Worm (Caenorhabditis elegans): ENCODE data around the gene asp-8.

DNA sequence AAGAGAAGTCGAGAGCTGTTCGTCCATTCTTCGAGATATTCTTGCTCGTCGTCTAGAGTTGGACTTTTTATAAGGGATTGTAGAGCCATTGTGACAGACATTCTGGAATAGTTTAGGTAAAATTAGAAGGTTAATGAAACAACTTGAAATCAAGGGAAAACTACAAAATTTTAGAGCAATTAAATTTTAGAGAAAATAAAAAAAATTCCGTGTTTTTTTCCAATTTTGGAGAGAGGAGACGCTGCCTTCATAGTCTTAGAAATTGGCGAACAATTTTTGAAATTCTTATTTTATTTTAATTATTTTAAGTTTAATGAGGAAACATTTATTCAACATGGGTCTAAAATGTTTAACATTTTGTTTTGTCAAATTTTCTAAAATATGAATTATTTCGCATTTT is 47.2 kb downstream of the asp-8 start, which contains the start of gene C50H11.13:
- no peak for TF ChIP-seq ama-1 (optimal IDR thresholded peaks at IDR 0.05)
- no peak for TF ChIP-seq tbx-37 (GFP tag; conservative IDR thresholded peaks at IDR 0.05)
- TF ChIP-seq flt-1 (GFP tag; IDR thresholded peaks at IDR 0.05): no peak
- TF ChIP-seq F13C5.2 (tag; optimal IDR thresholded peaks at IDR 0.05): no peak
- TF ChIP-seq ceh-36 (tag; optimal IDR thresholded peaks at IDR 0.05): no peak
- TF ChIP-seq pes-1 (GFP tag; IDR thresholded peaks at IDR 0.05): no peak
- TF ChIP-seq B0310.2 (tag; optimal IDR thresholded peaks at IDR 0.05): no peak

All from whole organism, early embryonic.